Fruit fly (Drosophila melanogaster): Measurements from ENCODE around the gene CG14441.

The CG14441 gene

DNA sequence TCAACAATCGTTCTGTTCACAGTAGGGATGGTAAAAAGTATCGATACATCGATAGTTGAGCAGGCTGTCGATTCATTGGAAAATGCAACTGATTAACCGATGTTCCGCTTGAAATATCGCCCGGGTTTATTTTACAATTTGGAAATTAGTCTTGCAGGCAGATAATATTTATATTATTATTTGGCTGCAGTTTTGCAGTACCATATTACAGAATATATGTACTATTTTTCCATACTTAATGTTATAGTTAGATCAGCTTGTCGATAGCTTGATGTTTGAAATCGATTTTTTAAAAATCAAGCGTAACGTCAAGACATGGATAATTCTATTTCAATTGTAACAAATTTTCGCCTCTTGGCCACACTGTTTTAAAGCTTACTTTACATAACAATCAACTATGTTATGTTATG is 4.3 kb upstream of the CG14441 start, which contains the start of gene CG14442 (continued):
- TF ChIP-seq CG15514 (GFP tag; optimal IDR thresholded peaks at IDR 0.05): peak; percentile 65
- peak; percentile 31 for TF ChIP-seq Xbp1 (GFP tag; optimal IDR thresholded peaks at IDR 0.05)
- TF ChIP-seq Xrp1 (GFP tag; IDR thresholded peaks at IDR 0.05): peak; percentile 18; the same call in 1 of the 2 replicates
- peak; percentile 91 for TF ChIP-seq CG13287 (GFP tag; IDR thresholded peaks at IDR 0.05; ENCODE audit: partially characterized antibody)
- TF ChIP-seq CG12659 (GFP tag; optimal IDR thresholded peaks at IDR 0.05): peak; percentile 64
- TF ChIP-seq CG14710 (tag; optimal IDR thresholded peaks at IDR 0.05): peak; percentile 66
- peak; percentile 93 for TF ChIP-seq unc-4 (GFP tag; IDR thresholded peaks at IDR 0.05; ENCODE audit: partially characterized antibody)
- TF ChIP-seq Lhr (GFP tag; optimal IDR thresholded peaks at IDR 0.05): peak; percentile 52
- TF ChIP-seq Ets97D (GFP tag; optimal IDR thresholded peaks at IDR 0.05): peak; percentile 68
- peak; percentile 22 for TF ChIP-seq CG1602 (GFP tag; optimal IDR thresholded peaks at IDR 0.05)
- peak; percentile 14 for TF ChIP-seq CG9609 (GFP tag; optimal IDR thresholded peaks at IDR 0.05)
- no peak for TF ChIP-seq CG31365 (tag; optimal IDR thresholded peaks at IDR 0.05)
- no peak for TF ChIP-seq CG17385 (GFP tag; optimal IDR thresholded peaks at IDR 0.05)
- no peak for TF ChIP-seq CG1792 (GFP tag; optimal IDR thresholded peaks at IDR 0.05)
- TF ChIP-seq phol (tag; optimal IDR thresholded peaks at IDR 0.05): peak; percentile 59
- no peak for TF ChIP-seq nau (GFP tag; optimal IDR thresholded peaks at IDR 0.05)
- TF ChIP-seq BtbVII (GFP tag; optimal IDR thresholded peaks at IDR 0.05): peak; percentile 27
- no peak for TF ChIP-seq p53 (GFP tag; optimal IDR thresholded peaks at IDR 0.05)
- TF ChIP-seq CG3995 (GFP tag; optimal IDR thresholded peaks at IDR 0.05): peak; percentile 45
- TF ChIP-seq Scr (GFP tag; IDR thresholded peaks at IDR 0.05; ENCODE audit: partially characterized antibody): peak; percentile 92
- TF ChIP-seq CG10979 (tag; optimal IDR thresholded peaks at IDR 0.05): no peak
- peak; percentile 20 for TF ChIP-seq PHDP (tag; optimal IDR thresholded peaks at IDR 0.05)
- peak; percentile 68 for TF ChIP-seq gsb-n (tag; optimal IDR thresholded peaks at IDR 0.05)
- no peak for TF ChIP-seq crol (GFP tag; IDR thresholded peaks at IDR 0.05)
- no peak for TF ChIP-seq CG17568 (GFP tag; optimal IDR thresholded peaks at IDR 0.05)
- peak; percentile 29 for TF ChIP-seq CG8924 (tag; optimal IDR thresholded peaks at IDR 0.05)
- TF ChIP-seq nerfin-2 (GFP tag; IDR thresholded peaks at IDR 0.05; ENCODE audit: partially characterized antibody): peak; percentile 95
- TF ChIP-seq crc (GFP tag; optimal IDR thresholded peaks at IDR 0.05): peak; percentile 4
- peak in 1 of 2 experiments; percentile 21 for TF ChIP-seq crp (GFP tag; optimal IDR thresholded peaks at IDR 0.05)
- no peak for TF ChIP-seq aop (GFP tag; IDR thresholded peaks at IDR 0.05)
- peak; percentile 55 for TF ChIP-seq grau (tag; optimal IDR thresholded peaks at IDR 0.05)
- peak; percentile 94 for TF ChIP-seq amos (GFP tag; IDR thresholded peaks at IDR 0.05; ENCODE audit: partially characterized antibody)
- TF ChIP-seq CG1603 (tag; optimal IDR thresholded peaks at IDR 0.05): peak; percentile 66
- TF ChIP-seq CG10147 (GFP tag; optimal IDR thresholded peaks at IDR 0.05): peak; percentile 2
- TF ChIP-seq pum (GFP tag; optimal IDR thresholded peaks at IDR 0.05): no peak
- TF ChIP-seq Sry-δ (GFP tag; optimal IDR thresholded peaks at IDR 0.05): peak; percentile 88
- peak in 1 of 2 experiments; percentile 25 for TF ChIP-seq bsh (GFP tag; optimal IDR thresholded peaks at IDR 0.05)
- TF ChIP-seq tap (tag; optimal IDR thresholded peaks at IDR 0.05): no peak
- TF ChIP-seq HLH54F (GFP tag; optimal IDR thresholded peaks at IDR 0.05): peak; percentile 32
- TF ChIP-seq hb (GFP tag; IDR thresholded peaks at IDR 0.05; ENCODE audit: partially characterized antibody): peak; percentile 95
- TF ChIP-seq MBD-R2 (GFP tag; IDR thresholded peaks at IDR 0.05): peak; percentile 8; the same call in 1 of the 2 replicates
- peak; percentile 33 for TF ChIP-seq CG10267 (tag; optimal IDR thresholded peaks at IDR 0.05)
- TF ChIP-seq chinmo (GFP tag; IDR thresholded peaks at IDR 0.05; ENCODE audit: partially characterized antibody): peak; percentile 83
- peak; percentile 70 for TF ChIP-seq E2f2 (GFP tag; IDR thresholded peaks at IDR 0.05)
- TF ChIP-seq pho (GFP tag; optimal IDR thresholded peaks at IDR 0.05): peak; percentile 24
- peak; percentile 46 for TF ChIP-seq CG12391 (tag; optimal IDR thresholded peaks at IDR 0.05)
- peak; percentile 6 for TF ChIP-seq CG13624 (GFP tag; optimal IDR thresholded peaks at IDR 0.05)
- TF ChIP-seq ranshi (GFP tag; IDR thresholded peaks at IDR 0.05): no peak
- peak; percentile 82 for TF ChIP-seq Med (GFP tag)

Measured in whole organism, embryonic.